Worm (Caenorhabditis elegans) whole organism, mixed stage, embryonic: ENCODE results near the gene F59B2.3.

ENCODE experiments used
- elt-1 ChIP-seq: sonication (generic microtip); optimal IDR thresholded peaks from 2 replicates; lab custom pipeline; 2017; ENCODE audit warnings: missing genetic modification characterization, mild to moderate bottlenecking, missing compliant biosample characterization, antibody characterized with exemption, moderate library complexity, borderline replicate concordance; ENCODE audit not compliant: insufficient read depth
- flh-1 ChIP-seq: fragments of 200-800 bp; sonication (Bioruptor generic); optimal IDR thresholded peaks from 2 replicates; lab custom pipeline; 2018; ENCODE audit warnings: mild to moderate bottlenecking, missing genetic modification characterization, moderate library complexity, missing compliant biosample characterization
- lsy-2 ChIP-seq: fragments of 150-350 bp; optimal IDR thresholded peaks from 2 replicates; lab custom pipeline; 2014; ENCODE audit warnings: missing biosample characterization, missing genetic modification characterization
- nhr-237 ChIP-seq: fragments of 150-350 bp; optimal IDR thresholded peaks from 2 replicates; lab custom pipeline; 2014; ENCODE audit warnings: missing biosample characterization, missing genetic modification characterization
- pha-4 ChIP-seq: fragments of 150-350 bp; optimal IDR thresholded peaks from 2 replicates; lab custom pipeline; 2018; ENCODE audit warnings: missing biosample characterization, missing genetic modification reagents, missing genetic modification characterization
- unc-39 ChIP-seq: fragments of 150-350 bp; optimal IDR thresholded peaks from 2 replicates; lab custom pipeline; 2014; ENCODE audit warnings: missing biosample characterization, missing genetic modification characterization
- ztf-11 ChIP-seq: fragments of 150-350 bp; optimal IDR thresholded peaks from 2 replicates; lab custom pipeline; 2014; ENCODE audit warnings: missing biosample characterization, missing genetic modification characterization

ce11 chrIII:8961993-8962392 lies 37.6 kb downstream of the F59B2.3 start, which contains the start of gene grl-25:
- TF ChIP-seq unc-39 (no peak), nhr-237 (tag; lab: Kevin White, UChicago) (no peak), ztf-11 (tag; lab: Kevin White, UChicago) (no peak), lsy-2 (tag; lab: Kevin White, UChicago) (no peak), pha-4 (no peak), flh-1 (GFP tag; lab: Kevin White, UChicago) (no peak), elt-1 (tag; lab: Kevin White, UChicago) (no peak)
